Fruit fly (Drosophila melanogaster) whole organism, pupa: ENCODE data around the gene CG8420.

Experiments
- CG10348 ChIP-seq: fragments of 200-800 bp; sonication (Bioruptor generic); IDR thresholded peaks from 2 replicates; pipeline ENCODE4 v1.3.6; 2022; ENCODE audit warnings: missing biosample characterization, missing genetic modification characterization
- CG12605 ChIP-seq: fragments of 200-800 bp; sonication (Bioruptor generic); IDR thresholded peaks from 2 replicates; pipeline ENCODE4 v1.3.6; 2022; ENCODE audit warnings: missing biosample characterization, missing genetic modification characterization
- CG13204 ChIP-seq: fragments of 200-800 bp; sonication (Bioruptor generic); optimal IDR thresholded peaks from 2 replicates; lab custom pipeline; 2018; ENCODE audit warnings: missing biosample characterization, mild to moderate bottlenecking, missing genetic modification characterization, moderate library complexity
- CG14655 ChIP-seq: fragments of 200-800 bp; sonication (Bioruptor generic); optimal IDR thresholded peaks from 3 replicates; lab custom pipeline; 2017; ENCODE audit warnings: mild to moderate bottlenecking, missing biosample characterization, missing genetic modification reagents, missing genetic modification characterization
- CG15710 ChIP-seq: fragments of 200-800 bp; sonication (Bioruptor generic); optimal IDR thresholded peaks from 2 replicates; lab custom pipeline; 2018; ENCODE audit warnings: missing biosample characterization, mild to moderate bottlenecking, missing genetic modification characterization, moderate library complexity
- CG17806 ChIP-seq: fragments of 200-800 bp; sonication (Bioruptor generic); optimal IDR thresholded peaks from 2 replicates; lab custom pipeline; 2018; ENCODE audit warnings: missing biosample characterization, mild to moderate bottlenecking, missing genetic modification characterization, moderate library complexity
- CG32121 ChIP-seq: fragments of 200-800 bp; sonication (Bioruptor generic); IDR thresholded peaks from 2 replicates; pipeline ENCODE4 v1.3.6; 2022; ENCODE audit warnings: missing biosample characterization, missing genetic modification characterization
- CG34367 ChIP-seq: fragments of 200-800 bp; sonication (Bioruptor generic); optimal IDR thresholded peaks from 2 replicates; lab custom pipeline; 2018; ENCODE audit warnings: missing biosample characterization, mild to moderate bottlenecking, missing genetic modification characterization
- CG4496 ChIP-seq: fragments of 200-800 bp; sonication (Bioruptor generic); IDR thresholded peaks from 3 replicates; pipeline ENCODE4 v1.3.6; 2022; ENCODE audit warnings: missing biosample characterization, missing genetic modification characterization
- CG8159 ChIP-seq: fragments of 200-800 bp; sonication (Bioruptor generic); optimal IDR thresholded peaks from 3 replicates; lab custom pipeline; 2018; ENCODE audit warnings: missing biosample characterization, mild to moderate bottlenecking, missing genetic modification characterization, moderate library complexity
- CG8301 ChIP-seq: fragments of 200-800 bp; sonication (Bioruptor generic); optimal IDR thresholded peaks from 2 replicates; lab custom pipeline; 2018; ENCODE audit warnings: missing biosample characterization, mild to moderate bottlenecking, missing genetic modification characterization
- CG9948 ChIP-seq: fragments of 200-800 bp; sonication (Bioruptor generic); optimal IDR thresholded peaks from 2 replicates; lab custom pipeline; 2018; ENCODE audit warnings: missing biosample characterization, mild to moderate bottlenecking, missing genetic modification characterization, moderate library complexity
- D1 ChIP-seq: fragments of 200-800 bp; sonication (Bioruptor generic); optimal IDR thresholded peaks from 2 replicates; lab custom pipeline; 2018; ENCODE audit warnings: missing biosample characterization, mild to moderate bottlenecking, missing genetic modification characterization, moderate library complexity
- EcR ChIP-seq: fragments of 200-800 bp; sonication (Bioruptor generic); optimal IDR thresholded peaks from 3 replicates; lab custom pipeline; 2019; ENCODE audit warnings: missing biosample characterization, missing genetic modification characterization, mild to moderate bottlenecking, moderate library complexity, missing genetic modification reagents
- Ets98B ChIP-seq: fragments of 200-800 bp; sonication (Bioruptor generic); IDR thresholded peaks from 2 replicates; pipeline ENCODE4 v1.3.6; 2022; ENCODE audit warnings: missing biosample characterization, missing genetic modification characterization
- Pif1A ChIP-seq: fragments of 200-800 bp; sonication (Bioruptor generic); optimal IDR thresholded peaks from 3 replicates; lab custom pipeline; 2016; ENCODE audit warnings: missing biosample characterization, missing genetic modification characterization
- Pif1B ChIP-seq: fragments of 200-800 bp; sonication (Bioruptor generic); optimal IDR thresholded peaks from 3 replicates; lab custom pipeline; 2016; ENCODE audit warnings: missing biosample characterization, missing genetic modification characterization
- Snoo ChIP-seq: fragments of 200-800 bp; sonication (Bioruptor generic); optimal IDR thresholded peaks from 3 replicates; lab custom pipeline; 2017; ENCODE audit warnings: missing biosample characterization, mild to moderate bottlenecking, missing genetic modification characterization, inconsistent platforms
- fd96Ca ChIP-seq: fragments of 200-800 bp; sonication (Bioruptor generic); IDR thresholded peaks from 3 replicates; pipeline ENCODE4 v1.3.6; 2022; ENCODE audit warnings: missing biosample characterization, missing genetic modification characterization
- gl ChIP-seq: fragments of 200-800 bp; sonication (Bioruptor generic); optimal IDR thresholded peaks from 2 replicates; lab custom pipeline; 2018; ENCODE audit warnings: missing biosample characterization, mild to moderate bottlenecking, missing genetic modification characterization
- rn ChIP-seq: fragments of 200-800 bp; sonication (Bioruptor generic); IDR thresholded peaks from 2 replicates; pipeline ENCODE4 v1.3.6; 2022; ENCODE audit warnings: missing biosample characterization, missing genetic modification characterization

The CG8420 gene

DNA sequence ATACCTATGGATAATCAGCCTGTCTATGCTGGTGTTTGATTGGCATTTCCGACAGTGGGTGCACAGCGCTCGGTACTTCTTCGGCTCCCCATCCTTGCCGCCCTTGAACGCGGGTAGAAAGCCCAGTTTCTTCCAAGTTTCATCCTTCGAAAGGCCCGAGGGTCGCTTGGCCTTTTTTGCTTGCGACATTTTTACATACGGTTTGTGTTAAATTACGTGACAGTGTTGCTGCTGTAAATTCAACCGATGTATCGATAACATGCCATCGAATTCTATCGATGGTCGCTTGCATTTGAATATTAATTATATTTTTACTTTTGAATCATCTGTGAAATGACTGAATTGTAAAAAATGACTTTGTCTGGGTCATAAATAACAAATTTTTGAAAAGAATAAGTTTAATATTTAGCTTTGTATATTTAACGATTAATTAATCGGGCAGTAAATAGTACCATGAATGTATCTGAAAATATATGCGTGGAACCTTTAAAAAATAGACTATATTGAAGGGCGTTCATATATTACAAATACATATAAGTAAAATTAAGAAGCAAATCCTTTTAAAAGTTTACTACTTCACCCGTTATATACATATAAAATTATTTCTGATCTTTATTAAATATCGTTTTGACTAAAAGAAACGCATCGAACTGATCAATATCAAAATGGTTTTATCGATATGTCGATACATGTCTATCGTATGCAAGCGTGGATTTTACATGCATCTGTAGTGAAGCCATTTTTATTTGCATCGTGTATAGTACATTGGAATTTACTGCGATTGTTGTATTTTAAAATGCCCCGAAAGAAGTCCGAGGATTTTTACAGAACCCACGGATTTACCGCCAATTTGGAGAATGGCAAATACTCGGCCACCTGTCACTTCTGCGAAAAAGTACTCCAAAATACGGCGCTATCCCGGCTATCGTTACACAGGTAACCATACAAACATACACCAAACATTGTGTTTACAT lies 12.1 kb downstream of the CG8420 start, which contains the start of the genes Ibf2 and Ibf1:
Gene Ibf2, minus strand, starts transcription at position 250 of the 974 bp plus-strand sequence.
Gene Ibf1, plus strand, starts transcription at position 713 of the 974 bp plus-strand sequence.
- TF ChIP-seq CG34367 (tag; lab: Kevin White, UChicago) = no peak
- TF ChIP-seq D1 (tag; lab: Kevin White, UChicago) = no peak
- TF ChIP-seq Snoo = no peak
- no peak for TF ChIP-seq rn (GFP tag; lab: Robert Waterston, UW)
- no peak for TF ChIP-seq Ets98B (GFP tag; lab: Robert Waterston, UW)
- no peak for TF ChIP-seq EcR (GFP tag; lab: Kevin White, UChicago)
- TF ChIP-seq CG12605 (GFP tag; lab: Robert Waterston, UW) = no peak
- no peak for TF ChIP-seq CG8301
- no peak for TF ChIP-seq Pif1A (GFP tag; lab: Kevin White, UChicago)
- TF ChIP-seq fd96Ca = no peak
- no peak for TF ChIP-seq CG10348 (GFP tag; lab: Robert Waterston, UW)
- TF ChIP-seq CG8159 = no peak
- no peak for TF ChIP-seq Pif1B (GFP tag; lab: Kevin White, UChicago)
- TF ChIP-seq CG13204 (GFP tag; lab: Kevin White, UChicago) = no peak

DNA sequence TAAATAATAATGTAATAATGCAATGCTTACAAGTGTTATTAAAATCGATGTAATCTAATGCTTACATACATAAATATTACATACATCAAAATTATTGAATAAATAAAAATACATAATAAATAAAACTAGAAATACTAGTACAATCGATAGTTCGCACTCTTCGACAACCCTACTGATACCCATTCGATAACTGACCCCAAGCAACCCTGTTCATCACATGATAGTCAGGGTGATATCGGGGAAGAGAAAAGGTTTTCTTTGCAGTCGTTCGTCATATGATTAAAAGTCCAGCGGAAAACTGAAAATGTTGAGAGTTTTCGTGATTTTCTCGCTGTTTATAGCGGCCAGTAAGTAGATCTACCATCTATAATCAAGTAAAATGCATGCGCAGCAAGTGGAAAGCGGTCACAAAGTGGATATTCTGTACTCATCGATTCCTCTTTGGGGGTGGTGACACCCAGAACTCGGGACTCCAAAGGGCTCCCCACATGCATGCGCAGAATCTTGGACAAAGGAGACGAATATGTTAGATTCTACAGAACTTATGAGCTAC lies 14.0 kb downstream of the CG8420 start, which contains the start of gene ATP6AP2:
Gene ATP6AP2, plus strand, starts transcription at position 218 of the 553 bp plus-strand sequence.
- TF ChIP-seq Snoo (peak; percentile 12), EcR (GFP tag; lab: Kevin White, UChicago) (no peak), CG4496 (peak; percentile 49; the same call in 1 of the 3 replicates), Pif1A (GFP tag; lab: Kevin White, UChicago) (no peak), CG17806 (tag; lab: Kevin White, UChicago) (peak; percentile 37), CG14655 (GFP tag; lab: Kevin White, UChicago) (no peak), D1 (tag; lab: Kevin White, UChicago) (no peak), CG10348 (GFP tag; lab: Robert Waterston, UW) (no peak), Ets98B (GFP tag; lab: Robert Waterston, UW) (peak; percentile 60; the same call in 1 of the 2 replicates)

DNA sequence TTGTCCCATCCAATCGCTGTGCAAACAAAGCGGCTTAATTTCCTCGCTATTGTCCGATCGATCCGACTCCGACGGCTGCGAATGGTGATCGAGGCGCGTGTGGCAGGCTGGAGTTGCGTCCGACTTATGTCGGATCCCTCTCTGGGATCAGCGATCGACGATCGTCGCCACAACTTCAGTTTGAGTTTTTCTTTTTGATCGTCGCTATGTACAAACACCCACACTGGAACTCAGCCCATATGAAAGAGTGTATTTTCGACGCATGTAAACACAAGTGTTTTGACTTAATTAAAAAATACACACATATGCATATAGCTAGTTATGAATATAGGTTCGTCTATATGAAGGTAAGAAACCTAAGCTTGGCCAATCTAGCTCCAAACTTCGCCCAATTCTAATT lies 17.6 kb downstream of the CG8420 start, which contains the start of gene sage:
Gene sage, minus strand, starts transcription at position 101 of the 400 bp plus-strand sequence.
- TF ChIP-seq fd96Ca (no peak), CG10348 (GFP tag; lab: Robert Waterston, UW) (no peak), Pif1B (GFP tag; lab: Kevin White, UChicago) (no peak), Ets98B (GFP tag; lab: Robert Waterston, UW) (no peak), rn (GFP tag; lab: Robert Waterston, UW) (no peak), CG9948 (no peak), CG8159 (no peak), Pif1A (GFP tag; lab: Kevin White, UChicago) (no peak), CG12605 (GFP tag; lab: Robert Waterston, UW) (no peak), Snoo (no peak), CG15710 (tag; lab: Kevin White, UChicago) (no peak), EcR (GFP tag; lab: Kevin White, UChicago) (no peak), CG14655 (GFP tag; lab: Kevin White, UChicago) (no peak), CG13204 (GFP tag; lab: Kevin White, UChicago) (no peak)

DNA sequence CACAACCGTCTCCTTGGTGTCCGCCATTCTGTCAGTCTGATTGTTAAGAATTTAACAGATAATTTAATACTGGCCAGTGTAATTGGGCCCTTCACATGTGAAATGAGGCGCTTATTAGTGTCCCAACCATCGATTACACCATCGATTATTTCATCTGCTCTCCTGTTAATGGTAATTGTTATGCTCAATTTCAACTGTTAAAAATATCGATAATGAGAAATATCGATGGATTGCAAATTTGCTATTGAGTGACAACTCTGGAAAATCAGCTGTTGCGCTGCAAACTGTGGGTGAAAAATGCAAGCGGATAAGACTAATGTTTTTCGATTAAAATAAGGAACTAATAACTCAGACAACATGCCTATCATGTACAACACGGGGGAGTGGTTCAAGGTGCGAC lies 20.3 kb downstream of the CG8420 start, which contains the start of the genes TrpRS and Vps16A:
Gene TrpRS, minus strand, starts transcription at position 140 of the 400 bp plus-strand sequence.
Gene Vps16A, plus strand, starts transcription at position 255 of the 400 bp plus-strand sequence.
- no peak for TF ChIP-seq CG4496

DNA sequence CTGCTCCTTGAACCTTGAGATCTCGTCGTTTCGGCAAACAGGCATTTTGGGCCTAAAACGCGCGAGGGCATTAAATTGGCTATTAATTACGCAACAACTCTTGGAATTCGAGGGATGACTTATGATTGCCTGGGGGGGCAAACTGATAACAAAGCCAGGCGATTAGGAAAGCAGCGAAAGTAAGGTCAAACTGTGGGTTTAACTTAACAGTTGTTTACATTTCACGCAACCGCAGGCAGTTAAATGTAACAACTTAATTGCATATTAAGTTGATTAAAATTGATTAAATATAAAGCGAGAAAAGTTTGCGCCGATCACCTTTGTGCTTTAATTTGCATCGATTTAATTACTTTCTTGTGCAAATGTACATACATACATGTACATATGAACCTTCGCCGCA lies 41.3 kb downstream of the CG8420 start:
- TF ChIP-seq gl (tag; lab: Kevin White, UChicago) = no peak
- no peak for TF ChIP-seq Snoo
- no peak for TF ChIP-seq CG14655 (GFP tag; lab: Kevin White, UChicago)
- no peak for TF ChIP-seq rn (GFP tag; lab: Robert Waterston, UW)
- TF ChIP-seq CG32121 (GFP tag; lab: Robert Waterston, UW) = no peak
- TF ChIP-seq CG9948 = no peak
- TF ChIP-seq Pif1A (GFP tag; lab: Kevin White, UChicago) = no peak
- TF ChIP-seq Pif1B (GFP tag; lab: Kevin White, UChicago) = no peak
- TF ChIP-seq CG10348 (GFP tag; lab: Robert Waterston, UW) = no peak
- TF ChIP-seq CG8301 = no peak
- TF ChIP-seq CG8159 = no peak
- no peak for TF ChIP-seq CG17806 (tag; lab: Kevin White, UChicago)
- TF ChIP-seq EcR (GFP tag; lab: Kevin White, UChicago) = no peak
- TF ChIP-seq CG12605 (GFP tag; lab: Robert Waterston, UW) = no peak
- no peak for TF ChIP-seq fd96Ca
- no peak for TF ChIP-seq CG34367 (tag; lab: Kevin White, UChicago)

DNA sequence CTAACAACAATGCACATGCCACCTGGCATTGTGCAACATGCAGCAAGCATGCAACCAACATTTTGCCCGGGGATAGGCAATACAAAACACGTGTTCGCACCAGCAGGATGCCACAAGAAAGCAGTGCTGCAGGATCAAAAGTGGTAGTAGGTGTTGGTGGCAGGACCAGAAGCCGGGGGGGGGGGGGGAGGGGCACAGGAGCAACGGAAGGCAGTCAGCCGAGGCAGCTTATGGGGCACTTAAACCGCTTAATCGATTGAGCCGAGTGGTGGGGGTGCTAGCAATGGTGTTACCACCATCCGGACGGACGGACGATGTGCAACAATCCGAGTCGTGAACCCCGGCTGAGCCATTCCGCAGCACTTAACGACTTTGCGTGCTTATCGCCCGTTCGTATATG lies 50.7 kb downstream of the CG8420 start:
- TF ChIP-seq CG32121 (GFP tag; lab: Robert Waterston, UW) (no peak), CG10348 (GFP tag; lab: Robert Waterston, UW) (no peak)
